Fruit fly (Drosophila melanogaster) whole organism, prepupa: ENCODE results near the gene HDAC1.

Experiments used
- CG10631 ChIP-seq: fragments of 200-800 bp; sonication (Bioruptor generic); optimal IDR thresholded peaks from 2 replicates; lab custom pipeline; 2016; ENCODE audit warnings: missing biosample characterization, missing genetic modification characterization
- CG11902 ChIP-seq: fragments of 200-800 bp; sonication (Bioruptor generic); optimal IDR thresholded peaks from 3 replicates; lab custom pipeline; 2016; ENCODE audit warnings: missing biosample characterization, missing genetic modification characterization
- CG15336 ChIP-seq: fragments of 200-800 bp; sonication (Bioruptor generic); IDR thresholded peaks from 2 replicates; pipeline ENCODE4 v1.3.6; 2022; ENCODE audit warnings: missing biosample characterization, missing genetic modification characterization
- CG8632 ChIP-seq: fragments of 200-800 bp; sonication (Bioruptor generic); optimal IDR thresholded peaks from 3 replicates; lab custom pipeline; 2016; ENCODE audit warnings: missing biosample characterization, missing genetic modification characterization
- CG9139 ChIP-seq: fragments of 200-800 bp; sonication (Bioruptor generic); optimal IDR thresholded peaks from 3 replicates; lab custom pipeline; 2017; ENCODE audit warnings: missing biosample characterization, mild to moderate bottlenecking, missing genetic modification characterization
- Ets21C ChIP-seq: fragments of 200-800 bp; sonication (Bioruptor generic); optimal IDR thresholded peaks from 3 replicates; lab custom pipeline; 2016; ENCODE audit warnings: missing biosample characterization, missing genetic modification characterization
- Gug ChIP-seq: fragments of 200-800 bp; sonication (Bioruptor generic); IDR thresholded peaks from 2 replicates; pipeline ENCODE4 v1.3.6; 2022; ENCODE audit warnings: missing biosample characterization, missing genetic modification characterization
- Lpt ChIP-seq: fragments of 200-800 bp; sonication (Bioruptor generic); optimal IDR thresholded peaks from 3 replicates; lab custom pipeline; 2016; ENCODE audit warnings: missing biosample characterization, missing genetic modification characterization
- OdsH ChIP-seq: fragments of 200-800 bp; sonication (Bioruptor generic); optimal IDR thresholded peaks from 3 replicates; lab custom pipeline; 2016; ENCODE audit warnings: missing biosample characterization, missing genetic modification characterization
- esn ChIP-seq: fragments of 200-800 bp; sonication (Bioruptor generic); optimal IDR thresholded peaks from 2 replicates; lab custom pipeline; 2016; ENCODE audit warnings: missing biosample characterization, mild to moderate bottlenecking, missing genetic modification characterization, moderate library complexity
- fd59A ChIP-seq: fragments of 200-800 bp; sonication (Bioruptor generic); optimal IDR thresholded peaks from 2 replicates; lab custom pipeline; 2017; ENCODE audit warnings: missing biosample characterization, mild to moderate bottlenecking, missing genetic modification characterization, missing genetic modification reagents
- svp ChIP-seq: fragments of 200-800 bp; sonication (Bioruptor generic); peaks from one replicate; lab custom pipeline; 2016; ENCODE audit warnings: missing biosample characterization, missing genetic modification characterization

- no peak for TF ChIP-seq CG9139
- TF ChIP-seq OdsH (GFP tag; lab: Kevin White, UChicago) = no peak
- TF ChIP-seq esn (GFP tag; lab: Kevin White, UChicago) = no peak
- TF ChIP-seq svp (GFP tag; lab: Kevin White, UChicago) = no peak
- TF ChIP-seq Ets21C = no peak
- TF ChIP-seq CG11902 (GFP tag; lab: Kevin White, UChicago) = no peak
- no peak for TF ChIP-seq CG8632 (GFP tag; lab: Kevin White, UChicago)
- no peak for TF ChIP-seq CG15336 (GFP tag; lab: Robert Waterston, UW)
- TF ChIP-seq fd59A (GFP tag; lab: Kevin White, UChicago) = no peak
- TF ChIP-seq Gug = no peak
- no peak for TF ChIP-seq CG10631 (GFP tag; lab: Kevin White, UChicago)
- no peak for TF ChIP-seq Lpt
Measured at dm6 chr3L:4677532-4677931, 51.0 kb downstream of the HDAC1 start, which contains the start of gene CG34266.
